Worm (Caenorhabditis elegans): ENCODE results near the gene srz-37.

DNA sequence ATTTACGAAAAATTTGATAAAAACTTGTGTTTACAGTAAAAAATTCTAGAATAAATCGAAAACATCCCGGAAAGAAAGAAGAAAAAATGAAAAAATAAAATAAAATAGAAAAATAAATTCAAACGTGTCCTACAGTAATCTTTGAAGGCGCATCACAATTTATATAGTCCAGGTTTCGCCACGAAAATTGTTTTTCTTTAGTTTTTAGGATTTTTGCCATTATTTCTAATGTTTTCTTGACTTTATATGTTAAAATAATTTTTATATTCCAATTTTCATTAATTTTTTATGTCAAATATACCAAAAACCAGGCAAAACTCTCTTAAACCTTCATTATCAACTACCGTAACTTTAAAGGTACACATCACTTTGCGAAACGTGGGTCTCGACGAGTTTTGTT, 35.9 kb upstream of the srz-37 start:
- TF ChIP-seq unc-120 (tag; optimal IDR thresholded peaks at IDR 0.05; ENCODE audit: poor library complexity, severe bottlenecking) (no peak), elt-1 (tag; optimal IDR thresholded peaks at IDR 0.05; ENCODE audit: borderline replicate concordance, insufficient read depth) (no peak), unc-39 (tag; optimal IDR thresholded peaks at IDR 0.05) (no peak), hlh-1 (tag; optimal IDR thresholded peaks at IDR 0.05) (no peak), ztf-11 (tag; optimal IDR thresholded peaks at IDR 0.05) (no peak)
